Worm (Caenorhabditis elegans): ENCODE data around the gene H12D21.5.

H12D21.5 gene

DNA sequence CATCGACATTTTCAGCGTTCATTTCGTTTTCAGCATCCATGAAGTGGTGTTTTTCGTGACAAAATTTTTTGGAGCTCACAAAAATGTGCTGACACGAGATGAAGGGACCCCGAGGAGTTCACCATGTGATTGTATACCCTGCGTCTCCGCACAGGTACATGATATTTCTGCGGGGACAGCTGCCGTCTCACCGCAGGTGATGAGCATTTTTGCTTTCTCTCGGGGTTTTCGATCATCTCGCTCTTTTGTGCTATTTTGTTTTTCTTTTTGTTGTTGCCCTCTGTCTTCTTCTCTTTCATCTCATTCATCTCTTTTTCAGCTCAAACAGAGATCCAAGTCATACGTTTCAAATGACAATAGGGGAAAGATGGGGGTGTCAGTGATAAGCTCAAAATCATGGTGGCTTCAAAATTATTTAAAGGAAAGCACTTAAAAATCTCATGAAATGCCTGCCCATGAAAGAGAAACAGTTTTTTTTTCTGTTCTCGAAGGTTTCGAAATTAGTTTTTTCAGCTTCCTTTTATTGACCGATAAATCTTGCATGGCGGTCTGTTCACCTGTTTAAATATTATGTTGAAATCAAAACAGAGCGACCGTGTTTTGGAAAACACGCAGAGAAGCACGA, 46.4 kb upstream of the H12D21.5 start, which contains the start of gene ret-1 (continued):
- TF ChIP-seq die-1 (tag; optimal IDR thresholded peaks at IDR 0.05), result no peak
- no peak for TF ChIP-seq rpc-1 (optimal IDR thresholded peaks at IDR 0.05)
- no peak for TF ChIP-seq rpc-1 (tag; optimal IDR thresholded peaks at IDR 0.05)
- TF ChIP-seq nhr-90 (tag; optimal IDR thresholded peaks at IDR 0.05), result peak; percentile 14
- TF ChIP-seq mel-28 (tag; optimal IDR thresholded peaks at IDR 0.05; ENCODE audit: borderline replicate concordance), result no peak
- no peak; the same call in 1 of the 2 replicates for TF ChIP-seq K11D2.4 (GFP tag; IDR thresholded peaks at IDR 0.05)
- 0 out of 2 replicates have a peak, but pooled peaks have one; percentile 46 for TF ChIP-seq let-526 (GFP tag; IDR thresholded peaks at IDR 0.05)
- TF ChIP-seq ama-1 (optimal IDR thresholded peaks at IDR 0.05), result peak; percentile 51
- no peak for TF ChIP-seq ama-1 (GFP tag; optimal IDR thresholded peaks at IDR 0.05)
- no peak for TF ChIP-seq athp-1 (tag; optimal IDR thresholded peaks at IDR 0.05)
- 0 out of 2 replicates have a peak, but pooled peaks have one; percentile 14 for TF ChIP-seq zfh-2 (GFP tag; conservative IDR thresholded peaks at IDR 0.05)
- peak; percentile 34 for TF ChIP-seq somi-1 (GFP tag; optimal IDR thresholded peaks at IDR 0.05)

DNA sequence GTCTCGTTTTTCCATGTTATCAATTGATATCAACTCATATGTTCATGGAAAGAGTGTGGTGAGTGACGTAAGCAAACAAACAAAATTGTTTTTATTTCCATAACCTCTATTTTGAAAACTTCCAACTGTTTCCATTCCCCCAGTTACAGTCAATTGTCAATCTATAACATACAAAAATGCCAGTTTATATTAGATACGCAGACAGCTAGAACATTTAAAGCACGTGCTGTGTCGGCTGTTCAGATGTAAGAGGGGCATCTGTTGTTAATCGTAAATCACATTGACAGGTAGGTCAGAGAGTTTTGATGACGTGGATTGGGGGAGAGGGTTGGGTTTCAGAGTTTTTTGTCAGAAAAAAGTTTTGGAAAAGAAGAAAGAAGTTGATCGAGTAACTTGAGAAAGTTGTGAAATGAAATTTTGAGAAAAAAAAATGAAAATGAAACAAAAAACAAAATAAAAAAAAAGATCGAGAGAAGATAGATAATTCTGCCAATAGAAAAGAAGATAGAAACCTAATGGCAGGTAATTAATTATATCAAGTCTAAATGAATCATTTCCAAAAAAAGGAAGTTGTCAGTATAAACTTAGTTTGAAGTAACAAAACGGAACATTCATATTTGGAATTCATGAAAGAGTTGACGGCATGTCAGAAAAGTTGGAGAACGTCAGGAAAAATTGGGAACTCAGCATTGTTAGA, 45.1 kb upstream of the H12D21.5 start:
- TF ChIP-seq F23B12.7 (tag; optimal IDR thresholded peaks at IDR 0.05; ENCODE audit: insufficient read depth) (no peak), hmg-1.2 (GFP tag; IDR thresholded peaks at IDR 0.05) (peak; percentile 47; the same call in 1 of the 2 replicates), dox-1 (GFP tag; IDR thresholded peaks at IDR 0.05) (peak; percentile 49; the same call in 1 of the 2 replicates), lin-35 (GFP tag; optimal IDR thresholded peaks at IDR 0.05) (no peak), mcd-1 (GFP tag; IDR thresholded peaks at IDR 0.05) (0 out of 2 replicates have a peak, but pooled peaks have one; percentile 17), C06A6.2 (GFP tag; conservative IDR thresholded peaks at IDR 0.05) (peak; percentile 52; the same call in 1 of the 2 replicates), ztf-3 (GFP tag; optimal IDR thresholded peaks at IDR 0.05) (no peak), lsl-1 (GFP tag; optimal IDR thresholded peaks at IDR 0.05) (no peak), chd-7 (tag; optimal IDR thresholded peaks at IDR 0.05) (peak; percentile 88), ztf-28 (GFP tag; IDR thresholded peaks at IDR 0.05) (no peak), lin-26 (GFP tag; IDR thresholded peaks at IDR 0.05) (no peak), let-526 (GFP tag; IDR thresholded peaks at IDR 0.05) (peak; percentile 55), repo-1 (tag; optimal IDR thresholded peaks at IDR 0.05) (peak; percentile 4), tbp1 (GFP tag; optimal IDR thresholded peaks at IDR 0.05) (peak; percentile 46), ztf-26 (tag; optimal IDR thresholded peaks at IDR 0.05) (peak; percentile 65), die-1 (tag; optimal IDR thresholded peaks at IDR 0.05) (no peak), F52B5.7 (tag; optimal IDR thresholded peaks at IDR 0.05) (peak; percentile 4), nhr-27 (tag; optimal IDR thresholded peaks at IDR 0.05) (no peak), ets-4 (GFP tag; optimal IDR thresholded peaks at IDR 0.05) (no peak), Y95B8A.8 (GFP tag; IDR thresholded peaks at IDR 0.05) (no peak), zim-3 (tag; optimal IDR thresholded peaks at IDR 0.05) (peak; percentile 40), ekl-4 (GFP tag; IDR thresholded peaks at IDR 0.05) (0 out of 2 replicates have a peak, but pooled peaks have one; percentile 32), bed-1 (GFP tag; IDR thresholded peaks at IDR 0.05) (no peak), hmg-20 (GFP tag; IDR thresholded peaks at IDR 0.05) (no peak), B0035.1 (tag; optimal IDR thresholded peaks at IDR 0.05) (no peak), ztf-22 (GFP tag; optimal IDR thresholded peaks at IDR 0.05) (peak; percentile 61), nfya-1 (tag; optimal IDR thresholded peaks at IDR 0.05; ENCODE audit: borderline replicate concordance, insufficient read depth) (no peak), hsf-1 (GFP tag; IDR thresholded peaks at IDR 0.05) (no peak), egl-44 (GFP tag; IDR thresholded peaks at IDR 0.05) (no peak), Y67H2A.10 (GFP tag; conservative IDR thresholded peaks at IDR 0.05) (no peak), unc-130 (GFP tag; optimal IDR thresholded peaks at IDR 0.05) (no peak), snpc-1.3 (tag; optimal IDR thresholded peaks at IDR 0.05; ENCODE audit: insufficient read depth) (no peak), mel-28 (tag; optimal IDR thresholded peaks at IDR 0.05; ENCODE audit: borderline replicate concordance) (no peak), T26A5.8 (tag; optimal IDR thresholded peaks at IDR 0.05) (no peak), tbx-9 (tag; optimal IDR thresholded peaks at IDR 0.05; ENCODE audit: borderline replicate concordance) (no peak), F49E8.2 (tag; optimal IDR thresholded peaks at IDR 0.05; ENCODE audit: insufficient read depth) (no peak)

Data from whole organism, young adult.